Worm (Caenorhabditis elegans) whole organism, young adult: Measurements from ENCODE around the gene kdp-1.

ENCODE experiments used
- Y79H2A.3 ChIP-seq: fragments of 200-800 bp; sonication (Bioruptor generic); conservative IDR thresholded peaks from 2 replicates; pipeline ENCODE4 v1.3.6; 2022; ENCODE audit warnings: missing genetic modification reagents, missing genetic modification characterization, missing compliant biosample characterization
- ZK185.1 ChIP-seq: sonication (generic microtip); optimal IDR thresholded peaks from 2 replicates; lab custom pipeline; 2016; ENCODE audit warnings: mild to moderate bottlenecking, missing genetic modification characterization, missing compliant biosample characterization; ENCODE audit not compliant: poor library complexity, severe bottlenecking
- ama-1 ChIP-seq, 3 experiments: fragments of 150-350 bp in 1 of 3; sonication (generic microtip) in 2 of 3; optimal IDR thresholded peaks; 2 replicates each; lab custom pipeline; 2014 to 2018; ENCODE audit warnings: missing biosample characterization in 2 of 3, missing genetic modification characterization in 2 of 3, missing genetic modification reagents in 2 of 3
- egrh-3 ChIP-seq: fragments of 200-800 bp; sonication (Bioruptor generic); IDR thresholded peaks from 2 replicates; pipeline ENCODE4 v1.3.6; 2022; ENCODE audit warnings: missing genetic modification reagents, missing genetic modification characterization, missing compliant biosample characterization
- lag-1 ChIP-seq: fragments of 200-800 bp; sonication (Bioruptor generic); IDR thresholded peaks from 2 replicates; pipeline ENCODE4 v1.3.6; 2022; ENCODE audit warnings: missing genetic modification reagents, missing genetic modification characterization, missing compliant biosample characterization
- lin-35 ChIP-seq, 3 experiments: fragments of 150-350 bp in 2 of 3; sonication (generic microtip) in 1 of 3; optimal IDR thresholded peaks; 2 replicates each; lab custom pipeline; 2014 to 2018; ENCODE audit warnings: missing biosample characterization in 3 of 3, missing genetic modification characterization in 3 of 3, missing genetic modification reagents in 3 of 3
- lin-54 ChIP-seq: fragments of 200-800 bp; sonication (Bioruptor generic); optimal IDR thresholded peaks from 2 replicates; lab custom pipeline; 2018; ENCODE audit warnings: mild to moderate bottlenecking, missing genetic modification characterization, missing compliant biosample characterization
- pbrm-1 ChIP-seq: fragments of 200-800 bp; sonication (Bioruptor generic); IDR thresholded peaks from 2 replicates; pipeline ENCODE4 v1.3.6; 2022; ENCODE audit warnings: missing genetic modification reagents, missing genetic modification characterization, missing compliant biosample characterization
- unc-62 ChIP-seq: fragments of 150-350 bp; optimal IDR thresholded peaks from 2 replicates; lab custom pipeline; 2014; ENCODE audit warnings: missing biosample characterization, missing genetic modification reagents, missing genetic modification characterization
- zim-3 ChIP-seq: sonication (generic microtip); optimal IDR thresholded peaks from 2 replicates; lab custom pipeline; 2017; ENCODE audit warnings: mild to moderate bottlenecking, missing genetic modification characterization, moderate library complexity, missing compliant biosample characterization

ce11 chrIV:13311331-13312034 lies 11.5 kb downstream of the kdp-1 start:
- TF ChIP-seq lag-1 (GFP tag; lab: Robert Waterston, UW) (no peak), egrh-3 (GFP tag; lab: Robert Waterston, UW) (no peak), lin-35 (GFP tag; optimal IDR thresholded peaks at IDR 0.05; lab: Kevin White, UChicago) (no peak), Y79H2A.3 (GFP tag; lab: Robert Waterston, UW) (no peak), lin-54 (GFP tag; lab: Kevin White, UChicago) (peak; percentile 4), ama-1 (optimal IDR thresholded peaks at IDR 0.05; lab: Kevin White, UChicago) (no peak), ama-1 (GFP tag; optimal IDR thresholded peaks at IDR 0.05; lab: Kevin White, UChicago) (no peak), pbrm-1 (GFP tag; lab: Robert Waterston, UW) (no peak), unc-62 (GFP tag; lab: Kevin White, UChicago) (no peak), ZK185.1 (tag; lab: Kevin White, UChicago) (no peak), zim-3 (tag; lab: Kevin White, UChicago) (no peak)
